Worm (Caenorhabditis elegans) whole organism, late embryonic: ENCODE results near the gene nhr-31.

ENCODE experiments used
- K09A11.1 ChIP-seq: sonication (generic microtip); optimal IDR thresholded peaks from 2 replicates; lab custom pipeline; 2017; ENCODE audit warnings: antibody characterized with exemption, mild to moderate bottlenecking, missing genetic modification characterization, missing compliant biosample characterization; ENCODE audit not compliant: insufficient read depth
- T23F11.4 ChIP-seq: fragments of 200-800 bp; sonication (Bioruptor generic); optimal IDR thresholded peaks from 2 replicates; lab custom pipeline; 2018; ENCODE audit warnings: mild to moderate bottlenecking, missing genetic modification characterization, missing compliant biosample characterization
- Y22D7AL.16 ChIP-seq: sonication (generic microtip); optimal IDR thresholded peaks from 2 replicates; lab custom pipeline; 2016; ENCODE audit warnings: missing genetic modification characterization, missing compliant biosample characterization
- elt-2 ChIP-seq: sonication (generic microtip); optimal IDR thresholded peaks from 2 replicates; lab custom pipeline; 2016; ENCODE audit warnings: missing genetic modification reagents, missing genetic modification characterization, missing compliant biosample characterization
- fkh-10 ChIP-seq: fragments of 150-350 bp; optimal IDR thresholded peaks from 2 replicates; lab custom pipeline; 2014; ENCODE audit warnings: missing biosample characterization, missing genetic modification reagents, missing genetic modification characterization
- pag-3 ChIP-seq: sonication (generic microtip); optimal IDR thresholded peaks from 2 replicates; lab custom pipeline; 2016; ENCODE audit warnings: missing compliant biosample characterization, missing genetic modification characterization, borderline replicate concordance
- pha-4 ChIP-seq: fragments of 150-350 bp; optimal IDR thresholded peaks from 2 replicates; lab custom pipeline; 2018; ENCODE audit warnings: missing biosample characterization, missing genetic modification reagents, missing genetic modification characterization
- rnt-1 ChIP-seq: sonication (generic microtip); optimal IDR thresholded peaks from 2 replicates; lab custom pipeline; 2016; ENCODE audit warnings: missing genetic modification characterization, missing compliant biosample characterization
- sox-4 ChIP-seq: sonication (generic microtip); optimal IDR thresholded peaks from 2 replicates; lab custom pipeline; 2017; ENCODE audit warnings: mild to moderate bottlenecking, missing genetic modification characterization, inconsistent platforms, missing compliant biosample characterization
- unc-42 ChIP-seq: sonication (generic microtip); optimal IDR thresholded peaks from 2 replicates; lab custom pipeline; 2016; ENCODE audit warnings: missing genotype, missing genetic modification characterization, missing compliant biosample characterization
- zip-5 ChIP-seq: sonication (generic microtip); optimal IDR thresholded peaks from 2 replicates; lab custom pipeline; 2016; ENCODE audit warnings: missing genetic modification characterization, missing compliant biosample characterization

- TF ChIP-seq fkh-10 (GFP tag; lab: Kevin White, UChicago) (no peak), pha-4 (tag; lab: Kevin White, UChicago) (no peak), K09A11.1 (no peak), pag-3 (tag; lab: Kevin White, UChicago) (no peak), rnt-1 (tag; lab: Kevin White, UChicago) (no peak), elt-2 (tag; lab: Kevin White, UChicago) (no peak), Y22D7AL.16 (tag; lab: Kevin White, UChicago) (no peak), zip-5 (no peak), T23F11.4 (GFP tag; lab: Kevin White, UChicago) (no peak), unc-42 (tag; lab: Kevin White, UChicago) (no peak), sox-4 (tag; lab: Kevin White, UChicago) (no peak)
These were observed 46.2 kb upstream of the nhr-31 start for ce11 chrIV:8075516-8075915.
